Worm (Caenorhabditis elegans): Measurements from ENCODE around the gene igcm-2.

igcm-2 gene

DNA sequence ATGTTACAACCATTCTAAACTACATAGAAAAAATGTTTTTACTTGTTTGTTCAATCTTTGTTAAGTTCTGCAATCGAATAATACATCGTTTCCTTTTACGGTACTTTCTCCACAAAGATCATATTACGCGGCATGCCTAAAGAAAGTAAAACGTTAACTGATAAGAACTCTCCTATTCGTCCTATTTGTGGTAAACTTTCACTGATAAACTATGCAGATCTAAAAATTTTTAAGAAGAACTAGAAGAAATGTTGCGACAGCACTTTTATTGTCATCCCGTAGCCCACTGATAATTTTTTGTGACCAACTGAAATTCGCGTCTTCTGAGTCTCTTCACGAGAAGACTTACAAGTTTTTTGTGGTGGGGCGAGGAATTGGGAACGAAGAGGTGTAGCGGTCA is 35.8 kb upstream of the igcm-2 start:
- TF ChIP-seq nhr-76 (tag; optimal IDR thresholded peaks at IDR 0.05), result no peak
- no peak for TF ChIP-seq elt-1 (tag; optimal IDR thresholded peaks at IDR 0.05)
- TF ChIP-seq lin-39 (tag; optimal IDR thresholded peaks at IDR 0.05), result no peak
- no peak for TF ChIP-seq unc-39 (tag; optimal IDR thresholded peaks at IDR 0.05)
- no peak for TF ChIP-seq nhr-25 (tag; optimal IDR thresholded peaks at IDR 0.05)
- TF ChIP-seq skn-1 (tag; optimal IDR thresholded peaks at IDR 0.05), result peak; percentile 36
- TF ChIP-seq nhr-28 (tag; optimal IDR thresholded peaks at IDR 0.05), result no peak
- TF ChIP-seq daf-12 (tag; optimal IDR thresholded peaks at IDR 0.05), result no peak
- peak; percentile 95 for TF ChIP-seq elt-2 (tag; optimal IDR thresholded peaks at IDR 0.05)
- TF ChIP-seq nhr-77 (tag; optimal IDR thresholded peaks at IDR 0.05), result no peak
- no peak for TF ChIP-seq nhr-67 (tag; optimal IDR thresholded peaks at IDR 0.05)
- TF ChIP-seq pqm-1 (tag; optimal IDR thresholded peaks at IDR 0.05), result peak; percentile 97
- no peak for TF ChIP-seq elt-3 (tag; optimal IDR thresholded peaks at IDR 0.05)

DNA sequence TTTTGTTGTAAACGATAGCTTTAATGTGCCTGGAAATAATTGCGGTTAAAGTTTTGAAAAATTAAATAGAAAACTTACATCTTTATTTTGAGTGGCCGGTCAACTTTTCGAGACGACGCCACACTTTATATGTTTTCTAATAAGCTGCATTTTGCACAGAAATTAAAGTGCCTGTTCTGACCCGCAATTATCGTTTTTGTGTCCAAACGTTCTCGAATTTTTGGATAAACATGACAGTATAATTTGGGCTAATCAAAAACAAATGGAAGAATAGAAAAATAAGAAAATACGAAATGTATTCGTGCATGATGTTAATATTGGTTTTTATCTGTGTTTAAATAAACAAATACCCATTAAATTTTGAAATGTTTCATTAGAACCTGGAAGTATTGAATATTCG is 29.3 kb upstream of the igcm-2 start, which contains the start of gene K10C2.12:
Gene K10C2.12 (minus strand): TSS at position 101 of the 400 bp plus-strand sequence.
- TF ChIP-seq nhr-237 (tag; optimal IDR thresholded peaks at IDR 0.05) (no peak), egl-27 (tag; optimal IDR thresholded peaks at IDR 0.05) (no peak), ZK546.5 (tag; optimal IDR thresholded peaks at IDR 0.05) (no peak), pqm-1 (tag; optimal IDR thresholded peaks at IDR 0.05) (no peak), zag-1 (tag; optimal IDR thresholded peaks at IDR 0.05) (no peak), nhr-28 (tag; optimal IDR thresholded peaks at IDR 0.05) (no peak), sea-2 (GFP tag; optimal IDR thresholded peaks at IDR 0.05) (no peak), ceh-9 (tag; optimal IDR thresholded peaks at IDR 0.05) (no peak), ceh-28 (tag; optimal IDR thresholded peaks at IDR 0.05) (no peak), nhr-43 (tag; optimal IDR thresholded peaks at IDR 0.05; ENCODE audit: poor library complexity, severe bottlenecking) (no peak), snpc-4 (tag; optimal IDR thresholded peaks at IDR 0.05) (no peak), R02D3.7 (tag; optimal IDR thresholded peaks at IDR 0.05) (no peak), elt-1 (tag; optimal IDR thresholded peaks at IDR 0.05) (no peak), fos-1 (tag; optimal IDR thresholded peaks at IDR 0.05) (no peak), nhr-12 (tag; optimal IDR thresholded peaks at IDR 0.05) (no peak), skn-1 (tag; optimal IDR thresholded peaks at IDR 0.05) (no peak), nfya-1 (tag; optimal IDR thresholded peaks at IDR 0.05; ENCODE audit: insufficient read depth) (no peak)

DNA sequence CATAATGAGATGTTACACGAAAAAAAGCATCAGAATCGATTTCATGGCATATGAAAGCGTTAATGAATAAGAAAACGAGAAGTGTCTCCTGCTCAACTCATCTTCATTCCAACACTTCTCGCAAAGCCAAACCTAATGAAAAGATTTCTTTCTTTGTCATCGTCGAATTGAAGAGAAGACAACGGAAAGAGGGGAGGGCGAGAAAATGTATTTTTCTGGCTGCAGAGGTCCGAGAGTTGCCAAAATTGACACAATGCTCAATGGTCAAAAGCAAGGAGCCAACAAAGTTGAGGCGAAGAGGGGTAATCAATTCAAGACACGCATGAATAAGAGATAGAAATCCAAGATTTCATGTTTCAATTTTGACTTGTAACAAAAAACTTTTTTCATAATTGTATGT is 27.7 kb upstream of the igcm-2 start:
- no peak for TF ChIP-seq sea-2 (GFP tag; optimal IDR thresholded peaks at IDR 0.05)
- TF ChIP-seq snpc-4 (tag; optimal IDR thresholded peaks at IDR 0.05), result no peak

DNA sequence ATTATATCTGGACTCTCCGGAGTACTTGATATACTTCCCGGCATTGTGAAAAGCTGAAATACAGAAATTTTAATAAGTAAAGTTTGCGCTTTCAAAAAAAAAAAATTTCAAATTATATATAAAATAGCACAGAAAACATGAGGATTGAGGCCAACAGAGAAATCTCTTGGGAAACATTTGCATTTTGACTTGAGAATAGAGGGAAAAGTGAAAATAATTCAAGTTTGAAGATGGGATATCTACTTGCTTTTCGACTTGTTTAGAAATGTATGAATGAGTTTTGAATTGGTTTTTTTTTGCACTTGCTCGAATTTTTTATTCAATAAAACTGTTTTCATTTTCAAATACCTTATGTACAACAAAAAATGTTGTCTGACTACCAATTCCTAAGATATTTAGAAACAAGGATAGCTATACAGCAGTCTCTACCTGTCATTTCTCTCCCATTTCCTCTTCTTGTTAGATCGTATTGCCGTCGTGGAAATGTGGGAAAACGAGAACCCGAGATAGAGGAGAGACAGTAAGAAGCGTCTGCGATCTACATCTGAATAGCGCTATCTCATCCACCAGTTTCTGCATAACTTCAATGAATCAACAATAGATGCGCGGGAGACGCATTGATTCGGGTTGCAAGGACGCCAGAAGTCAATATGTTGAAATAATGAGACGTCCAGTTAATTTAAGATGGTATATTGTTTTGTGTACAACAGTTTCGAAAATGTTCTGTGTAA is 25.1 kb upstream of the igcm-2 start, which contains the start of gene T22E5.6:
Gene T22E5.6 (minus strand): TSS at position 51 of the 731 bp plus-strand sequence.
- TF ChIP-seq elt-3 (tag; optimal IDR thresholded peaks at IDR 0.05) (peak in 1 of 3 experiments; percentile 48), nhr-25 (tag; optimal IDR thresholded peaks at IDR 0.05) (peak; percentile 63), ama-1 (optimal IDR thresholded peaks at IDR 0.05) (no peak), nhr-23 (tag; optimal IDR thresholded peaks at IDR 0.05) (peak; percentile 43)

DNA sequence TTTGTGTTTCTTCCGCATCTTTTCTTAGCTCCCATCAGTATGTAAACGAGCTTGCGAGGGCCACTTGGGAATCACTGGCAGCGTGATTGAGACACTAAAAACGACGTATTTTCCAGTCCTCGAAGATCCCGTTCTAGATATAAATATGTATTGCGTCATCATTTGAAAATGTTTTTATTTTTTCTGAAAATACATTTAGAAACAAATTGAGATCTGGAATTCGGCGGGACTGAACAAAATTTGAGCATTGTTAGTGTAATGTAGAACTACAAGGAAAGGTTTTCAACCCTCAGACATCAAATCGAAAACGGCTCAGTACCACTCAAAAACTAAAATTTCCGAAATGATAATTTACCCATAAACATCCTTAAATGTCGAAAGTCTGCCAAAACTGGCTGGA is 22.2 kb upstream of the igcm-2 start:
- TF ChIP-seq lin-39 (tag; optimal IDR thresholded peaks at IDR 0.05), result peak; percentile 31
- no peak for TF ChIP-seq lsy-12 (tag; optimal IDR thresholded peaks at IDR 0.05)
- peak; percentile 11 for TF ChIP-seq elt-1 (tag; optimal IDR thresholded peaks at IDR 0.05)

DNA sequence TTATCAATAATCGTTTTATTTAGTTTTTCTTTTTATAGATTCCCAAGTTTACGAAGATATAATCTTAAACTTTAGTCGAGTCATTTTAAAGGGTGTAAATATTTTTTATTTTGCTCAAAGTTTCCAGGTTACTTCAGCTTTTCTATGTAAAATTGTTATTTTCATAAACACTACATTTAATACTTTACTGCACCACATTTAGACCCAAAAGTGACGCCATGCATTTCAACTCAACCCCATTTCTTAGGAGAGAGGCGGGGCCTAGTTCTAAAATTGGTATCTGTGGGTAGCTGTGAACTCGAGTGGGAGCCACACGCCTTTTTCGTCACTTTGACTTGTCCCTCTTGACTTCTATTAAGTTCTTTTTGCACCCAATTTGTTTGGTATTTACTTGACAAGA is 21.2 kb upstream of the igcm-2 start, which contains the start of gene T22E5.1:
Gene T22E5.1 (plus strand): TSS at position 301 of the 400 bp plus-strand sequence.
- TF ChIP-seq pha-4 (tag; optimal IDR thresholded peaks at IDR 0.05) (no peak), nhr-12 (tag; optimal IDR thresholded peaks at IDR 0.05) (no peak), tbx-2 (tag; optimal IDR thresholded peaks at IDR 0.05) (no peak), fkh-10 (GFP tag; optimal IDR thresholded peaks at IDR 0.05) (no peak), fkh-2 (tag; optimal IDR thresholded peaks at IDR 0.05) (no peak), nhr-77 (tag; optimal IDR thresholded peaks at IDR 0.05) (no peak), ztf-11 (tag; optimal IDR thresholded peaks at IDR 0.05) (no peak), nhr-25 (tag; optimal IDR thresholded peaks at IDR 0.05) (no peak), aly-2 (tag; optimal IDR thresholded peaks at IDR 0.05) (no peak), egl-27 (tag; optimal IDR thresholded peaks at IDR 0.05) (no peak), snpc-4 (tag; optimal IDR thresholded peaks at IDR 0.05) (no peak), nfya-1 (tag; optimal IDR thresholded peaks at IDR 0.05; ENCODE audit: insufficient read depth) (no peak), R02D3.7 (tag; optimal IDR thresholded peaks at IDR 0.05) (no peak), egl-5 (tag; optimal IDR thresholded peaks at IDR 0.05) (no peak), mml-1 (tag; optimal IDR thresholded peaks at IDR 0.05) (no peak)

Measured in whole organism, L3 larva.